Worm (Caenorhabditis elegans) whole organism, L4 larva: ENCODE data around the gene F31F6.1.

Experiments used
- F10B5.3 ChIP-seq: sonication (generic microtip); optimal IDR thresholded peaks from 2 replicates; lab custom pipeline; 2016; ENCODE audit warnings: mild to moderate bottlenecking, missing genetic modification characterization, missing compliant biosample characterization
- ama-1 ChIP-seq: fragments of 150-350 bp; optimal IDR thresholded peaks from 2 replicates; lab custom pipeline; 2014; ENCODE audit warnings: inconsistent platforms, mixed read lengths
- daf-12 ChIP-seq: fragments of 150-350 bp; optimal IDR thresholded peaks from 2 replicates; lab custom pipeline; 2014; ENCODE audit warnings: missing biosample characterization, missing genetic modification reagents, missing genetic modification characterization
- egl-43 ChIP-seq: fragments of 200-800 bp; sonication (Bioruptor generic); IDR thresholded peaks from 2 replicates; pipeline ENCODE4 v1.3.6; 2022; ENCODE audit warnings: missing genetic modification reagents, missing genetic modification characterization, missing compliant biosample characterization
- nhr-111 ChIP-seq: fragments of 200-800 bp; sonication (Bioruptor generic); optimal IDR thresholded peaks from 2 replicates; lab custom pipeline; 2018; ENCODE audit warnings: mild to moderate bottlenecking, missing genetic modification characterization, missing compliant biosample characterization

DNA sequence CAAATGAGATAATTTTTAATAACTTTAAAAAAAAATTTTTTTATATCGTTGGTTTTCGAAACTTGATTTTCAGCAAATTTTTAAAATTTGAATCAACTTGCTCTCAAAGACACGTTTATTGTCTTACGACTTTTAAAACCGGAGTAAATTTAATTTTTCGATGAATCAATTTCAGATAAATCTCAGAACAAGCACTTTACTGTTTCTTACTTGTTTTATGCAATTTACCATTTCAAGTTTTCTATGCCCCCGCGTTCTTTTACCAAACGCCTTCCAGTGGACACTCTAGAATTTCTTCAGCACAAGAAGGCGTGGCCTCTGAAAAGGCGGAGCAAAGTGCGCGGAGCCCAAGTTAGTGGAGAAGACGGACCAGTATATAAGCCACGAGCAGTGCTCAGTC lies 13.0 kb upstream of the F31F6.1 start, which contains the start of gene flp-8:
- no peak for TF ChIP-seq F10B5.3 (tag; lab: Kevin White, UChicago)
- no peak for TF ChIP-seq daf-12 (tag; lab: Kevin White, UChicago)
- no peak for TF ChIP-seq egl-43
- no peak for TF ChIP-seq ama-1
- TF ChIP-seq nhr-111 (GFP tag; lab: Kevin White, UChicago) = no peak
